Worm (Caenorhabditis elegans) whole organism, midembryonic: ENCODE results near the gene mdf-1.

Experiments
- T22C8.4 ChIP-seq: fragments of 200-800 bp; sonication (Bioruptor generic); IDR thresholded peaks from 2 replicates; pipeline ENCODE4 v1.3.6; 2022; ENCODE audit warnings: missing genetic modification characterization, missing compliant biosample characterization
- cog-1 ChIP-seq: sonication (generic microtip); optimal IDR thresholded peaks from 2 replicates; lab custom pipeline; 2016; ENCODE audit warnings: missing genetic modification characterization, missing compliant biosample characterization
- flt-1 ChIP-seq: fragments of 200-800 bp; sonication (Bioruptor generic); IDR thresholded peaks from 2 replicates; pipeline ENCODE4 v1.3.6; 2022; ENCODE audit warnings: missing genetic modification characterization, missing compliant biosample characterization
- klf-2 ChIP-seq: fragments of 200-800 bp; sonication (Bioruptor generic); conservative IDR thresholded peaks from 2 replicates; pipeline ENCODE4 v1.3.6; 2022; ENCODE audit warnings: missing genetic modification reagents, missing genetic modification characterization, missing compliant biosample characterization
- med-1 ChIP-seq: sonication (generic microtip); optimal IDR thresholded peaks from 2 replicates; lab custom pipeline; 2017; ENCODE audit warnings: missing genetic modification characterization, mild to moderate bottlenecking, missing compliant biosample characterization, antibody characterized with exemption, missing genetic modification reagents; ENCODE audit not compliant: insufficient read depth
- ref-1 ChIP-seq: fragments of 200-800 bp; sonication (Bioruptor generic); conservative IDR thresholded peaks from 2 replicates; pipeline ENCODE4 v1.3.6; 2022; ENCODE audit warnings: missing genetic modification reagents, missing genetic modification characterization, missing compliant biosample characterization
- tab-1 ChIP-seq: fragments of 200-800 bp; sonication (Bioruptor generic); IDR thresholded peaks from 2 replicates; pipeline ENCODE4 v1.3.6; 2022; ENCODE audit warnings: missing genetic modification characterization, missing compliant biosample characterization
- ztf-23 ChIP-seq: fragments of 200-800 bp; sonication (Bioruptor generic); IDR thresholded peaks from 2 replicates; pipeline ENCODE4 v1.3.6; 2022; ENCODE audit warnings: missing genetic modification reagents, missing genetic modification characterization, missing compliant biosample characterization
- ztf-29 ChIP-seq: fragments of 200-800 bp; sonication (Bioruptor generic); IDR thresholded peaks from 2 replicates; pipeline ENCODE4 v1.3.6; 2022; ENCODE audit warnings: missing genetic modification reagents, missing genetic modification characterization, missing compliant biosample characterization

Gene mdf-1

ce11 chrV:9544176-9544632 lies at the start of gene mdf-1:
TSS of gene mdf-1 (minus strand) at chrV:9544226.
- TF ChIP-seq med-1: peak; percentile 28
- 0 out of 2 replicates have a peak, but pooled peaks have one; percentile 35 for TF ChIP-seq klf-2 (GFP tag; lab: Robert Waterston, UW)
- 0 out of 2 replicates have a peak, but pooled peaks have one; percentile 33 for TF ChIP-seq ref-1 (GFP tag; lab: Robert Waterston, UW)
- 0 out of 2 replicates have a peak, but pooled peaks have one; percentile 52 for TF ChIP-seq flt-1
- peak; percentile 67; the same call in 1 of the 2 replicates for TF ChIP-seq ztf-23
- no peak for TF ChIP-seq ztf-29 (GFP tag; lab: Robert Waterston, UW)
- no peak for TF ChIP-seq cog-1 (tag; lab: Kevin White, UChicago)
- no peak for TF ChIP-seq T22C8.4 (GFP tag; lab: Robert Waterston, UW)
- TF ChIP-seq tab-1 (GFP tag; lab: Robert Waterston, UW): no peak

ce11 chrV:9590317-9590716 lies 46.3 kb upstream of the mdf-1 start, which contains the start of gene K09G1.2:
TSS of gene K09G1.2 (plus strand) at chrV:9590617.
- no peak for TF ChIP-seq cog-1 (tag; lab: Kevin White, UChicago)
- no peak for TF ChIP-seq med-1
- no peak for TF ChIP-seq flt-1

ce11 chrV:9588574-9588973 lies 44.5 kb upstream of the mdf-1 start:
- TF ChIP-seq ztf-23 (no peak), med-1 (no peak), cog-1 (tag; lab: Kevin White, UChicago) (no peak), flt-1 (no peak), klf-2 (GFP tag; lab: Robert Waterston, UW) (no peak), T22C8.4 (GFP tag; lab: Robert Waterston, UW) (no peak), tab-1 (GFP tag; lab: Robert Waterston, UW) (no peak), ref-1 (GFP tag; lab: Robert Waterston, UW) (no peak), ztf-29 (GFP tag; lab: Robert Waterston, UW) (no peak)

ce11 chrV:9587619-9588018 lies 43.6 kb upstream of the mdf-1 start:
- no peak for TF ChIP-seq klf-2 (GFP tag; lab: Robert Waterston, UW)
- TF ChIP-seq ztf-23: no peak
- TF ChIP-seq cog-1 (tag; lab: Kevin White, UChicago): no peak
- no peak for TF ChIP-seq ref-1 (GFP tag; lab: Robert Waterston, UW)
- TF ChIP-seq flt-1: no peak
- no peak for TF ChIP-seq tab-1 (GFP tag; lab: Robert Waterston, UW)
- no peak for TF ChIP-seq med-1
- no peak for TF ChIP-seq ztf-29 (GFP tag; lab: Robert Waterston, UW)
- no peak for TF ChIP-seq T22C8.4 (GFP tag; lab: Robert Waterston, UW)

- no peak for TF ChIP-seq med-1
- TF ChIP-seq klf-2 (GFP tag; lab: Robert Waterston, UW): no peak
- no peak for TF ChIP-seq tab-1 (GFP tag; lab: Robert Waterston, UW)
- TF ChIP-seq flt-1: no peak
These were observed 40.2 kb upstream of the mdf-1 start for ce11 chrV:9584263-9584662.

ce11 chrV:9583323-9583644 lies 39.3 kb upstream of the mdf-1 start, which contains the start of gene K09G1.1:
TSS of gene K09G1.1 (plus strand) at chrV:9583545.
- TF ChIP-seq flt-1: no peak
- TF ChIP-seq cog-1 (tag; lab: Kevin White, UChicago): no peak
- no peak for TF ChIP-seq T22C8.4 (GFP tag; lab: Robert Waterston, UW)
- TF ChIP-seq klf-2 (GFP tag; lab: Robert Waterston, UW): no peak
- no peak for TF ChIP-seq tab-1 (GFP tag; lab: Robert Waterston, UW)
- no peak for TF ChIP-seq med-1
- TF ChIP-seq ztf-23: no peak
- no peak for TF ChIP-seq ztf-29 (GFP tag; lab: Robert Waterston, UW)
- no peak for TF ChIP-seq ref-1 (GFP tag; lab: Robert Waterston, UW)

- TF ChIP-seq med-1 (peak; percentile 89), flt-1 (peak; percentile 84), ztf-23 (peak; percentile 82), T22C8.4 (GFP tag; lab: Robert Waterston, UW) (no peak), klf-2 (GFP tag; lab: Robert Waterston, UW) (0 out of 2 replicates have a peak, but pooled peaks have one; percentile 34), ztf-29 (GFP tag; lab: Robert Waterston, UW) (peak; percentile 80; the same call in 1 of the 2 replicates), tab-1 (GFP tag; lab: Robert Waterston, UW) (no peak), cog-1 (tag; lab: Kevin White, UChicago) (peak; percentile 55), ref-1 (GFP tag; lab: Robert Waterston, UW) (no peak)
These were observed 38.7 kb upstream of the mdf-1 start, which contains the start of gene rtfo-1 for ce11 chrV:9582594-9583322. TSS of gene rtfo-1 (minus strand) at chrV:9582644.

ce11 chrV:9576991-9577390 lies 33.0 kb upstream of the mdf-1 start, which contains the start of gene F25B3.2:
TSS of gene F25B3.2 (plus strand) at chrV:9577291.
- TF ChIP-seq T22C8.4 (GFP tag; lab: Robert Waterston, UW): no peak
- no peak for TF ChIP-seq ztf-29 (GFP tag; lab: Robert Waterston, UW)
- no peak for TF ChIP-seq ztf-23
- TF ChIP-seq cog-1 (tag; lab: Kevin White, UChicago): no peak
- TF ChIP-seq klf-2 (GFP tag; lab: Robert Waterston, UW): no peak
- TF ChIP-seq med-1: no peak
- TF ChIP-seq ref-1 (GFP tag; lab: Robert Waterston, UW): no peak
- no peak for TF ChIP-seq flt-1

ce11 chrV:9571673-9572072 lies 27.6 kb upstream of the mdf-1 start:
- TF ChIP-seq ref-1 (GFP tag; lab: Robert Waterston, UW): no peak
- TF ChIP-seq med-1: no peak
- no peak for TF ChIP-seq tab-1 (GFP tag; lab: Robert Waterston, UW)
- no peak for TF ChIP-seq ztf-29 (GFP tag; lab: Robert Waterston, UW)
- TF ChIP-seq cog-1 (tag; lab: Kevin White, UChicago): no peak

ce11 chrV:9571056-9571455 lies 27.0 kb upstream of the mdf-1 start:
- no peak for TF ChIP-seq T22C8.4 (GFP tag; lab: Robert Waterston, UW)
- no peak for TF ChIP-seq tab-1 (GFP tag; lab: Robert Waterston, UW)
- TF ChIP-seq flt-1: no peak
- no peak for TF ChIP-seq ztf-29 (GFP tag; lab: Robert Waterston, UW)
- no peak for TF ChIP-seq ref-1 (GFP tag; lab: Robert Waterston, UW)
- no peak for TF ChIP-seq med-1
- no peak for TF ChIP-seq ztf-23
